Comparison of ENCODE assay signal across 1 fruit fly cellular context in genomic region chrX:14950273-14951272, dm6.
TF ChIP-seq lines count a peak whose summit lies in the region.

No protein-coding gene starts in this region.

TF ChIP-seq in whole organism, embryonic, 481 proteins besides CTCF, POLR2A, EP300 and RAD21 (continued from another document):
- TF ChIP-seq Doc3 (GFP tag; IDR thresholded peaks at IDR 0.05; lab: Robert Waterston, UW; ENCODE audit: partially characterized antibody) (peak; percentile 35; the same call in 1 of the 3 replicates), CG4707 (GFP tag; optimal IDR thresholded peaks at IDR 0.05; lab: Kevin White, UChicago) (peak; percentile 87), CG6765 (GFP tag; optimal IDR thresholded peaks at IDR 0.05; lab: Kevin White, UChicago) (peak; percentile 71), CG17328 (GFP tag; IDR thresholded peaks at IDR 0.05; lab: Robert Waterston, UW) (peak; percentile 93), CG15073 (GFP tag; optimal IDR thresholded peaks at IDR 0.05; lab: Kevin White, UChicago) (peak; percentile 63), CG10565 (GFP tag; optimal IDR thresholded peaks at IDR 0.05; lab: Kevin White, UChicago) (peak; percentile 76), CG13775 (GFP tag; optimal IDR thresholded peaks at IDR 0.05; lab: Kevin White, UChicago) (peak; percentile 94), ems (GFP tag; optimal IDR thresholded peaks at IDR 0.05; lab: Kevin White, UChicago) (peak; percentile 65), CG3407 (GFP tag; optimal IDR thresholded peaks at IDR 0.05; lab: Kevin White, UChicago) (peak; percentile 89), twi (tag; optimal IDR thresholded peaks at IDR 0.05; lab: Kevin White, UChicago) (peak; percentile 93), aop (GFP tag; IDR thresholded peaks at IDR 0.05; lab: Robert Waterston, UW) (0 out of 2 replicates have a peak, but pooled peaks have one; percentile 25), CG3847 (GFP tag; IDR thresholded peaks at IDR 0.05; lab: Robert Waterston, UW) (peak; percentile 66), CG8924 (tag; optimal IDR thresholded peaks at IDR 0.05; lab: Kevin White, UChicago) (peak; percentile 97), Dip2 (GFP tag; IDR thresholded peaks at IDR 0.05; lab: Robert Waterston, UW) (no peak), crc (GFP tag; optimal IDR thresholded peaks at IDR 0.05; lab: Kevin White, UChicago) (peak; percentile 65), CG1647 (GFP tag; optimal IDR thresholded peaks at IDR 0.05; lab: Kevin White, UChicago) (peak; percentile 59), D19A (tag; optimal IDR thresholded peaks at IDR 0.05; lab: Kevin White, UChicago) (peak; percentile 95), Dll (GFP tag; IDR thresholded peaks at IDR 0.05; lab: Robert Waterston, UW; ENCODE audit: partially characterized antibody) (no peak), CG6272 (GFP tag; IDR thresholded peaks at IDR 0.05; lab: Robert Waterston, UW) (peak; percentile 83), CG11695 (GFP tag; IDR thresholded peaks at IDR 0.05; lab: Robert Waterston, UW) (peak; percentile 93), CG10209 (GFP tag; optimal IDR thresholded peaks at IDR 0.05; lab: Kevin White, UChicago) (peak; percentile 94), CG2116 (GFP tag; optimal IDR thresholded peaks at IDR 0.05; lab: Kevin White, UChicago) (peak; percentile 72), chif (GFP tag; optimal IDR thresholded peaks at IDR 0.05; lab: Kevin White, UChicago) (peak; percentile 74 to 94), CG7928 (GFP tag; optimal IDR thresholded peaks at IDR 0.05; lab: Kevin White, UChicago) (no peak), Ssrp (tag; optimal IDR thresholded peaks at IDR 0.05; lab: Kevin White, UChicago) (peak; percentile 97), CG4328 (GFP tag; optimal IDR thresholded peaks at IDR 0.05; lab: Kevin White, UChicago) (peak; percentile 89), exex (tag; optimal IDR thresholded peaks at IDR 0.05; lab: Kevin White, UChicago) (peak; percentile 20), al (GFP tag; IDR thresholded peaks at IDR 0.05; lab: Robert Waterston, UW) (peak; percentile 57), CG34224 (GFP tag; IDR thresholded peaks at IDR 0.05; lab: Robert Waterston, UW; ENCODE audit: partially characterized antibody) (no peak), Dp (GFP tag; optimal IDR thresholded peaks at IDR 0.05; lab: Kevin White, UChicago) (no peak), CG9932 (GFP tag; IDR thresholded peaks at IDR 0.05; lab: Robert Waterston, UW) (peak; percentile 42; the same call in 1 of the 2 replicates), CG8765 (GFP tag; IDR thresholded peaks at IDR 0.05; lab: Robert Waterston, UW) (peak; percentile 78), CG32767 (GFP tag; IDR thresholded peaks at IDR 0.05; lab: Robert Waterston, UW) (peak; percentile 86), Ets97D (GFP tag; optimal IDR thresholded peaks at IDR 0.05; lab: Kevin White, UChicago) (peak; percentile 47), HLHmδ (GFP tag; optimal IDR thresholded peaks at IDR 0.05; lab: Kevin White, UChicago) (peak; percentile 63), Adf1 (GFP tag; IDR thresholded peaks at IDR 0.05; lab: Robert Waterston, UW) (peak; percentile 68), ewg (GFP tag; optimal IDR thresholded peaks at IDR 0.05; lab: Kevin White, UChicago) (peak; percentile 90), CG6254 (GFP tag; optimal IDR thresholded peaks at IDR 0.05; lab: Kevin White, UChicago) (peak; percentile 90), B-H1 (GFP tag; IDR thresholded peaks at IDR 0.05; lab: Robert Waterston, UW) (peak; percentile 80), dan (GFP tag; IDR thresholded peaks at IDR 0.05; lab: Robert Waterston, UW) (peak; percentile 73; the same call in 1 of the 2 replicates), Dbx (GFP tag; IDR thresholded peaks at IDR 0.05; lab: Robert Waterston, UW) (peak; percentile 50; the same call in 1 of the 3 replicates), CG10979 (tag; optimal IDR thresholded peaks at IDR 0.05; lab: Kevin White, UChicago) (peak; percentile 98), nerfin-1 (tag; optimal IDR thresholded peaks at IDR 0.05; lab: Kevin White, UChicago) (peak; percentile 97), pho (GFP tag; optimal IDR thresholded peaks at IDR 0.05; lab: Kevin White, UChicago) (peak; percentile 71), CG1602 (GFP tag; optimal IDR thresholded peaks at IDR 0.05; lab: Kevin White, UChicago) (peak; percentile 97), Ravus (GFP tag; IDR thresholded peaks at IDR 0.05; lab: Robert Waterston, UW) (peak; percentile 51), pan (optimal IDR thresholded peaks at IDR 0.05; lab: Kevin White, UChicago) (no peak), pan (GFP tag; optimal IDR thresholded peaks at IDR 0.05 in 1 of 2, IDR thresholded peaks at IDR 0.05 in 1 of 2) (peak in 1 of 2 experiments; percentile 88), CG17829 (tag; optimal IDR thresholded peaks at IDR 0.05; lab: Kevin White, UChicago) (peak; percentile 98), schlank (tag; optimal IDR thresholded peaks at IDR 0.05; lab: Kevin White, UChicago) (no peak), CG33557 (GFP tag; optimal IDR thresholded peaks at IDR 0.05; lab: Kevin White, UChicago) (peak; percentile 98), Gsc (GFP tag; IDR thresholded peaks at IDR 0.05; lab: Robert Waterston, UW) (peak; percentile 64), CG4854 (GFP tag; optimal IDR thresholded peaks at IDR 0.05; lab: Kevin White, UChicago) (peak; percentile 58), so (GFP tag; IDR thresholded peaks at IDR 0.05; lab: Robert Waterston, UW) (peak; percentile 94), hbn (GFP tag; IDR thresholded peaks at IDR 0.05; lab: Robert Waterston, UW; ENCODE audit: partially characterized antibody) (no peak), btn (GFP tag; optimal IDR thresholded peaks at IDR 0.05; lab: Kevin White, UChicago) (peak; percentile 57), Oaz (GFP tag; IDR thresholded peaks at IDR 0.05; lab: Robert Waterston, UW) (peak; percentile 77), tap (tag; optimal IDR thresholded peaks at IDR 0.05; lab: Kevin White, UChicago) (peak; percentile 93), CG12744 (GFP tag; optimal IDR thresholded peaks at IDR 0.05; lab: Kevin White, UChicago) (peak; percentile 71), Kr (GFP tag; optimal IDR thresholded peaks at IDR 0.05; lab: Kevin White, UChicago) (peak; percentile 92), Jarid2 (GFP tag; optimal IDR thresholded peaks at IDR 0.05; lab: Kevin White, UChicago) (peak; percentile 85), Gug (GFP tag; IDR thresholded peaks at IDR 0.05; lab: Robert Waterston, UW) (peak; percentile 58; the same call in 3 of the 4 replicates), GATAe (GFP tag; conservative IDR thresholded peaks at IDR 0.05; lab: Robert Waterston, UW) (peak; percentile 29; the same call in 1 of the 2 replicates), pzg (GFP tag; optimal IDR thresholded peaks at IDR 0.05; lab: Kevin White, UChicago) (no peak), Abd-B (GFP tag; optimal IDR thresholded peaks at IDR 0.05; lab: Kevin White, UChicago) (peak; percentile 93), E2f2 (GFP tag; IDR thresholded peaks at IDR 0.05; lab: Robert Waterston, UW) (peak; percentile 74), salm (tag; optimal IDR thresholded peaks at IDR 0.05; lab: Kevin White, UChicago) (peak; percentile 92), CG9876 (GFP tag; optimal IDR thresholded peaks at IDR 0.05; lab: Kevin White, UChicago) (peak; percentile 52), CG9797 (GFP tag; optimal IDR thresholded peaks at IDR 0.05; lab: Kevin White, UChicago) (peak; percentile 32), CG16815 (GFP tag; optimal IDR thresholded peaks at IDR 0.05; lab: Kevin White, UChicago) (peak; percentile 94), CG12155 (GFP tag; optimal IDR thresholded peaks at IDR 0.05; lab: Kevin White, UChicago) (peak; percentile 85), dm (GFP tag; optimal IDR thresholded peaks at IDR 0.05; lab: Kevin White, UChicago) (peak; percentile 35), Dad (GFP tag; optimal IDR thresholded peaks at IDR 0.05; lab: Kevin White, UChicago) (peak; percentile 66), jumu (GFP tag; optimal IDR thresholded peaks at IDR 0.05; lab: Kevin White, UChicago) (peak; percentile 65), slou (GFP tag; optimal IDR thresholded peaks at IDR 0.05; lab: Kevin White, UChicago) (peak; percentile 40), Deaf1 (tag; optimal IDR thresholded peaks at IDR 0.05; lab: Kevin White, UChicago) (peak; percentile 79), Drgx (GFP tag; IDR thresholded peaks at IDR 0.05; lab: Robert Waterston, UW) (peak; percentile 97), danr (GFP tag; IDR thresholded peaks at IDR 0.05; lab: Robert Waterston, UW) (peak; percentile 67), CG3726 (GFP tag; IDR thresholded peaks at IDR 0.05; lab: Robert Waterston, UW) (peak; percentile 76; the same call in 2 of the 3 replicates), CG6813 (GFP tag; optimal IDR thresholded peaks at IDR 0.05; lab: Kevin White, UChicago) (peak; percentile 88), scrt (GFP tag; optimal IDR thresholded peaks at IDR 0.05; lab: Kevin White, UChicago) (peak; percentile 78), ab (GFP tag; optimal IDR thresholded peaks at IDR 0.05; lab: Kevin White, UChicago) (peak; percentile 48), hb (GFP tag; IDR thresholded peaks at IDR 0.05; lab: Robert Waterston, UW; ENCODE audit: partially characterized antibody) (no peak), knrl (GFP tag; IDR thresholded peaks at IDR 0.05; lab: Robert Waterston, UW; ENCODE audit: partially characterized antibody) (0 out of 3 replicates have a peak, but pooled peaks have one; percentile 25), Trl (optimal IDR thresholded peaks at IDR 0.05; lab: Kevin White, UChicago) (peak; percentile 2 to 55), Trl (GFP tag; optimal IDR thresholded peaks at IDR 0.05; lab: Kevin White, UChicago) (peak; percentile 85), trh (GFP tag; optimal IDR thresholded peaks at IDR 0.05; lab: Kevin White, UChicago) (peak; percentile 90), zfh1 (GFP tag; IDR thresholded peaks at IDR 0.05; lab: Robert Waterston, UW) (peak; percentile 94), sr (GFP tag; IDR thresholded peaks at IDR 0.05; lab: Robert Waterston, UW) (peak; percentile 80; the same call in 2 of the 3 replicates), Mes4 (GFP tag; optimal IDR thresholded peaks at IDR 0.05; lab: Kevin White, UChicago) (peak; percentile 83), YL-1 (GFP tag; optimal IDR thresholded peaks at IDR 0.05; lab: Kevin White, UChicago) (peak; percentile 78), dimm (GFP tag; IDR thresholded peaks at IDR 0.05; lab: Robert Waterston, UW) (peak; percentile 70), CG17568 (GFP tag; optimal IDR thresholded peaks at IDR 0.05; lab: Kevin White, UChicago) (peak; percentile 89), Fer1 (GFP tag; optimal IDR thresholded peaks at IDR 0.05; lab: Kevin White, UChicago) (peak; percentile 83), Bgb (GFP tag; IDR thresholded peaks at IDR 0.05; lab: Robert Waterston, UW; ENCODE audit: partially characterized antibody) (peak; percentile 20; the same call in 1 of the 2 replicates), CG6175 (GFP tag; IDR thresholded peaks at IDR 0.05; lab: Robert Waterston, UW) (no peak; the same call in 2 of the 3 replicates), CG17361 (GFP tag; IDR thresholded peaks at IDR 0.05; lab: Robert Waterston, UW) (peak; percentile 99), sd (tag; optimal IDR thresholded peaks at IDR 0.05; lab: Kevin White, UChicago) (peak; percentile 82), ATbp (GFP tag; optimal IDR thresholded peaks at IDR 0.05; lab: Kevin White, UChicago) (peak; percentile 92), CG14014 (GFP tag; IDR thresholded peaks at IDR 0.05; lab: Robert Waterston, UW) (peak; percentile 70), CG32532 (GFP tag; IDR thresholded peaks at IDR 0.05; lab: Robert Waterston, UW) (peak; percentile 79), CG17802 (tag; optimal IDR thresholded peaks at IDR 0.05; lab: Kevin White, UChicago) (peak; percentile 63), CG7839 (tag; optimal IDR thresholded peaks at IDR 0.05; lab: Kevin White, UChicago) (peak; percentile 95), klu (GFP tag; IDR thresholded peaks at IDR 0.05; lab: Robert Waterston, UW) (peak; percentile 78), z (GFP tag; IDR thresholded peaks at IDR 0.05; lab: Robert Waterston, UW) (no peak; the same call in 2 of the 3 replicates), kni (GFP tag; optimal IDR thresholded peaks at IDR 0.05; lab: Kevin White, UChicago) (peak; percentile 90), CG11696 (GFP tag; IDR thresholded peaks at IDR 0.05; lab: Robert Waterston, UW) (peak; percentile 58), CG31388 (GFP tag; optimal IDR thresholded peaks at IDR 0.05; lab: Kevin White, UChicago) (peak; percentile 48), slp2 (GFP tag; optimal IDR thresholded peaks at IDR 0.05; lab: Kevin White, UChicago) (peak; percentile 80), hth (optimal IDR thresholded peaks at IDR 0.05; lab: Kevin White, UChicago) (no peak), vvl (GFP tag; IDR thresholded peaks at IDR 0.05; lab: Robert Waterston, UW) (peak; percentile 93), CG13424 (tag; optimal IDR thresholded peaks at IDR 0.05; lab: Kevin White, UChicago) (peak; percentile 97), Meics (GFP tag; optimal IDR thresholded peaks at IDR 0.05; lab: Kevin White, UChicago) (peak; percentile 84), CG17385 (GFP tag; optimal IDR thresholded peaks at IDR 0.05; lab: Kevin White, UChicago) (peak; percentile 90), CG15514 (GFP tag; optimal IDR thresholded peaks at IDR 0.05; lab: Kevin White, UChicago) (peak; percentile 53), ara (GFP tag; IDR thresholded peaks at IDR 0.05; lab: Robert Waterston, UW) (peak; percentile 91), ERR (GFP tag; optimal IDR thresholded peaks at IDR 0.05; lab: Kevin White, UChicago) (peak; percentile 20), Fer3 (tag; optimal IDR thresholded peaks at IDR 0.05; lab: Kevin White, UChicago) (peak; percentile 82), CG2712 (tag; optimal IDR thresholded peaks at IDR 0.05; lab: Kevin White, UChicago) (peak; percentile 99)
